Worm (Caenorhabditis elegans) whole organism, L4 larva: ENCODE measurements around the gene W02H3.1.

Experiments
- F10B5.3 ChIP-seq: sonication (generic microtip); optimal IDR thresholded peaks from 2 replicates; lab custom pipeline; 2016; ENCODE audit warnings: mild to moderate bottlenecking, missing genetic modification characterization, missing compliant biosample characterization
- F37D6.2 ChIP-seq: sonication (generic microtip); optimal IDR thresholded peaks from 2 replicates; lab custom pipeline; 2016; ENCODE audit warnings: mild to moderate bottlenecking, missing genetic modification characterization, missing compliant biosample characterization
- F49E8.2 ChIP-seq: sonication (generic microtip); optimal IDR thresholded peaks from 2 replicates; lab custom pipeline; 2016; ENCODE audit warnings: missing compliant biosample characterization, mild to moderate bottlenecking, missing genetic modification characterization, borderline replicate concordance
- T26A8.4 ChIP-seq: fragments of 200-800 bp; sonication (Bioruptor generic); IDR thresholded peaks from 2 replicates; pipeline ENCODE4 v1.3.6; 2022; ENCODE audit warnings: missing genetic modification characterization, missing compliant biosample characterization
- Y5F2A.4 ChIP-seq: fragments of 200-800 bp; sonication (Bioruptor generic); optimal IDR thresholded peaks from 2 replicates; lab custom pipeline; 2018; ENCODE audit warnings: mild to moderate bottlenecking, missing genetic modification characterization, missing compliant biosample characterization
- ama-1 ChIP-seq: fragments of 150-350 bp; optimal IDR thresholded peaks from 2 replicates; lab custom pipeline; 2014; ENCODE audit warnings: inconsistent platforms, mixed read lengths
- ceh-82 ChIP-seq: sonication (generic microtip); optimal IDR thresholded peaks from 2 replicates; lab custom pipeline; 2017; ENCODE audit warnings: missing biosample characterization, missing genetic modification characterization
- daf-12 ChIP-seq: fragments of 150-350 bp; optimal IDR thresholded peaks from 2 replicates; lab custom pipeline; 2014; ENCODE audit warnings: missing biosample characterization, missing genetic modification reagents, missing genetic modification characterization
- duxl-1 ChIP-seq: sonication (generic microtip); optimal IDR thresholded peaks from 2 replicates; lab custom pipeline; 2016; ENCODE audit warnings: mild to moderate bottlenecking, missing genetic modification characterization, moderate library complexity, missing compliant biosample characterization; ENCODE audit not compliant: poor library complexity
- hlh-11 ChIP-seq: fragments of 200-800 bp; sonication (Bioruptor generic); optimal IDR thresholded peaks from 2 replicates; lab custom pipeline; 2018; ENCODE audit warnings: mild to moderate bottlenecking, missing genetic modification characterization, missing compliant biosample characterization
- hlh-30 ChIP-seq: sonication (generic microtip); optimal IDR thresholded peaks from 2 replicates; lab custom pipeline; 2017; ENCODE audit warnings: antibody characterized with exemption, mild to moderate bottlenecking, missing genetic modification characterization, missing compliant biosample characterization; ENCODE audit not compliant: insufficient read depth
- lin-1 ChIP-seq: fragments of 200-800 bp; sonication (Bioruptor generic); IDR thresholded peaks from 2 replicates; pipeline ENCODE4 v1.3.6; 2022; ENCODE audit warnings: missing genetic modification reagents, missing genetic modification characterization, missing compliant biosample characterization
- lin-15B ChIP-seq: fragments of 150-350 bp; sonication (generic microtip); optimal IDR thresholded peaks from 3 replicates; lab custom pipeline; 2014; ENCODE audit warnings: missing biosample characterization, missing genetic modification characterization
- lir-3 ChIP-seq: sonication (generic microtip); optimal IDR thresholded peaks from 2 replicates; lab custom pipeline; 2016; ENCODE audit warnings: mild to moderate bottlenecking, missing genetic modification characterization, missing compliant biosample characterization
- madf-5 ChIP-seq, 2 experiments: fragments of 200-800 bp; sonication (Bioruptor generic); IDR thresholded peaks; 2 replicates each; pipeline ENCODE4 v1.3.6; 2022; ENCODE audit warnings: missing compliant biosample characterization in 2 of 2, missing genetic modification characterization in 2 of 2
- mxl-3 ChIP-seq: fragments of 200-800 bp; sonication (Bioruptor generic); optimal IDR thresholded peaks from 2 replicates; lab custom pipeline; 2018; ENCODE audit warnings: mild to moderate bottlenecking, missing genetic modification characterization, missing compliant biosample characterization
- nhr-102 ChIP-seq: sonication (generic microtip); optimal IDR thresholded peaks from 2 replicates; lab custom pipeline; 2016; ENCODE audit warnings: mild to moderate bottlenecking, missing genetic modification characterization, moderate library complexity, missing compliant biosample characterization
- nhr-111 ChIP-seq: fragments of 200-800 bp; sonication (Bioruptor generic); optimal IDR thresholded peaks from 2 replicates; lab custom pipeline; 2018; ENCODE audit warnings: mild to moderate bottlenecking, missing genetic modification characterization, missing compliant biosample characterization
- nhr-28 ChIP-seq: fragments of 150-350 bp; optimal IDR thresholded peaks from 2 replicates; lab custom pipeline; 2014; ENCODE audit warnings: missing biosample characterization, missing genetic modification characterization
- nhr-77 ChIP-seq: fragments of 150-350 bp; optimal IDR thresholded peaks from 2 replicates; lab custom pipeline; 2014; ENCODE audit warnings: missing biosample characterization, missing genetic modification characterization
- php-3 ChIP-seq: fragments of 200-800 bp; sonication (Bioruptor generic); IDR thresholded peaks from 2 replicates; pipeline ENCODE4 v1.3.6; 2022; ENCODE audit warnings: missing genetic modification reagents, missing genetic modification characterization, missing compliant biosample characterization
- sdz-12 ChIP-seq: fragments of 200-800 bp; sonication (Bioruptor generic); optimal IDR thresholded peaks from 2 replicates; lab custom pipeline; 2018; ENCODE audit warnings: mild to moderate bottlenecking, missing genetic modification characterization, missing compliant biosample characterization
- snpc-4 ChIP-seq: fragments of 150-350 bp; optimal IDR thresholded peaks from 2 replicates; lab custom pipeline; 2014; ENCODE audit warnings: missing biosample characterization, missing genetic modification characterization
- tag-97 ChIP-seq: fragments of 200-800 bp; sonication (Bioruptor generic); IDR thresholded peaks from 2 replicates; pipeline ENCODE4 v1.3.6; 2022; ENCODE audit warnings: missing genetic modification characterization, missing compliant biosample characterization
- zfp-3 ChIP-seq: fragments of 200-800 bp; sonication (Bioruptor generic); conservative IDR thresholded peaks from 2 replicates; pipeline ENCODE4 v1.3.6; 2022; ENCODE audit warnings: missing genetic modification reagents, missing genetic modification characterization, missing compliant biosample characterization
- zip-2 ChIP-seq: fragments of 150-350 bp; optimal IDR thresholded peaks from 2 replicates; lab custom pipeline; 2014; ENCODE audit warnings: missing biosample characterization, missing genetic modification characterization
- ztf-7 ChIP-seq: fragments of 150-350 bp; optimal IDR thresholded peaks from 2 replicates; lab custom pipeline; 2014; ENCODE audit warnings: missing biosample characterization, missing genetic modification characterization

Gene W02H3.1

ce11 chrX:11061904-11062303 is 43.4 kb downstream of the W02H3.1 start, which contains the start of gene lpr-5 (continued):
- TF ChIP-seq madf-5 (GFP tag; IDR thresholded peaks at IDR 0.05; lab: Robert Waterston, UW) (no peak), zfp-3 (GFP tag; lab: Robert Waterston, UW) (no peak), F37D6.2 (tag; lab: Kevin White, UChicago) (no peak), hlh-11 (tag; lab: Kevin White, UChicago) (no peak)

ce11 chrX:11060940-11061339 is 44.3 kb downstream of the W02H3.1 start:
- TF ChIP-seq nhr-77 (tag; lab: Kevin White, UChicago), result no peak
- TF ChIP-seq hlh-30 (tag; lab: Kevin White, UChicago), result peak; percentile 1
- peak; percentile 31 for TF ChIP-seq nhr-28
- TF ChIP-seq mxl-3, result peak; percentile 4

- peak; percentile 58 for TF ChIP-seq duxl-1 (tag; lab: Kevin White, UChicago)
- TF ChIP-seq nhr-28, result no peak
- no peak for TF ChIP-seq zip-2 (tag; lab: Kevin White, UChicago)
- TF ChIP-seq lir-3 (tag; lab: Kevin White, UChicago), result no peak
- no peak for TF ChIP-seq php-3 (GFP tag; lab: Robert Waterston, UW)
- peak; percentile 18 for TF ChIP-seq nhr-102 (tag; lab: Kevin White, UChicago)
- no peak for TF ChIP-seq lin-1 (GFP tag; lab: Robert Waterston, UW)
- no peak for TF ChIP-seq snpc-4 (tag; lab: Kevin White, UChicago)
- 0 out of 2 replicates have a peak, but pooled peaks have one; percentile 17 for TF ChIP-seq tag-97 (GFP tag; lab: Robert Waterston, UW)
- peak; percentile 35; the same call in 1 of the 2 replicates for TF ChIP-seq T26A8.4 (GFP tag; lab: Robert Waterston, UW)
- no peak for TF ChIP-seq F10B5.3 (tag; lab: Kevin White, UChicago)
- TF ChIP-seq hlh-11 (tag; lab: Kevin White, UChicago), result peak; percentile 22
- no peak for TF ChIP-seq Y5F2A.4 (GFP tag; lab: Kevin White, UChicago)
- no peak for TF ChIP-seq F49E8.2 (tag; lab: Kevin White, UChicago)
- TF ChIP-seq sdz-12 (GFP tag; lab: Kevin White, UChicago), result no peak
- no peak for TF ChIP-seq lin-15B (tag; lab: Kevin White, UChicago)
- TF ChIP-seq ceh-82, result no peak
- no peak for TF ChIP-seq daf-12 (tag; lab: Kevin White, UChicago)
- TF ChIP-seq ama-1, result no peak
- no peak for TF ChIP-seq ztf-7 (tag; lab: Kevin White, UChicago)
These were observed 45.5 kb downstream of the W02H3.1 start, which contains the start of gene lpr-6 for ce11 chrX:11059744-11060143. Gene lpr-6 (plus strand): TSS chrX:11059994.

ce11 chrX:11057028-11057427 is 48.2 kb downstream of the W02H3.1 start, which contains the start of gene lpr-3:
Gene lpr-3 (plus strand): TSS chrX:11057401.
- no peak for TF ChIP-seq F10B5.3 (tag; lab: Kevin White, UChicago)
- TF ChIP-seq nhr-111 (GFP tag; lab: Kevin White, UChicago), result no peak
- peak; percentile 45 for TF ChIP-seq mxl-3
- peak; percentile 14 for TF ChIP-seq hlh-30 (tag; lab: Kevin White, UChicago)
- peak; percentile 61 for TF ChIP-seq hlh-11 (tag; lab: Kevin White, UChicago)
- peak; percentile 11 for TF ChIP-seq nhr-28

- no peak for TF ChIP-seq ceh-82
- 0 out of 2 replicates have a peak, but pooled peaks have one; percentile 67 for TF ChIP-seq tag-97 (GFP tag; lab: Robert Waterston, UW)
These were observed 51.6 kb downstream of the W02H3.1 start, which contains the start of gene C09F12.2 for ce11 chrX:11053615-11054014. Gene C09F12.2 (plus strand): TSS chrX:11053915.
